Worm (Caenorhabditis elegans) whole organism, L4 larva: ENCODE results near the gene F10E7.2.

Source experiments
- D1046.2 ChIP-seq: fragments of 200-800 bp; sonication (Bioruptor generic); IDR thresholded peaks from 2 replicates; pipeline ENCODE4 v1.3.6; 2022; ENCODE audit warnings: missing genetic modification characterization, missing compliant biosample characterization
- F26F4.8 ChIP-seq: fragments of 200-800 bp; sonication (Bioruptor generic); conservative IDR thresholded peaks from 2 replicates; pipeline ENCODE4 v1.3.6; 2022; ENCODE audit warnings: missing genetic modification characterization, missing compliant biosample characterization
- F44E2.7 ChIP-seq: fragments of 200-800 bp; sonication (Bioruptor generic); IDR thresholded peaks from 2 replicates; pipeline ENCODE4 v2.1.2; 2022; ENCODE audit warnings: missing genetic modification characterization, missing compliant biosample characterization
- F49E8.2 ChIP-seq: sonication (generic microtip); optimal IDR thresholded peaks from 2 replicates; lab custom pipeline; 2016; ENCODE audit warnings: missing compliant biosample characterization, mild to moderate bottlenecking, missing genetic modification characterization, borderline replicate concordance
- T20F7.1 ChIP-seq: fragments of 200-800 bp; sonication (Bioruptor generic); optimal IDR thresholded peaks from 2 replicates; lab custom pipeline; 2018; ENCODE audit warnings: mild to moderate bottlenecking, missing genetic modification characterization, missing compliant biosample characterization
- T26A8.4 ChIP-seq: fragments of 200-800 bp; sonication (Bioruptor generic); IDR thresholded peaks from 2 replicates; pipeline ENCODE4 v1.3.6; 2022; ENCODE audit warnings: missing genetic modification characterization, missing compliant biosample characterization
- Y48G9A.11 ChIP-seq: fragments of 200-800 bp; sonication (Bioruptor generic); IDR thresholded peaks from 2 replicates; pipeline ENCODE4 v1.3.6; 2022; ENCODE audit warnings: missing genetic modification reagents, missing genetic modification characterization, missing compliant biosample characterization
- Y5F2A.4 ChIP-seq: fragments of 200-800 bp; sonication (Bioruptor generic); optimal IDR thresholded peaks from 2 replicates; lab custom pipeline; 2018; ENCODE audit warnings: mild to moderate bottlenecking, missing genetic modification characterization, missing compliant biosample characterization
- aha-1 ChIP-seq: fragments of 150-350 bp; peaks from one replicate; lab custom pipeline; 2014; ENCODE audit warnings: missing biosample characterization, missing genetic modification characterization
- aly-2 ChIP-seq: sonication (generic microtip); optimal IDR thresholded peaks from 2 replicates; lab custom pipeline; 2018; ENCODE audit warnings: missing biosample characterization, missing genetic modification characterization
- ama-1 ChIP-seq: fragments of 150-350 bp; optimal IDR thresholded peaks from 2 replicates; lab custom pipeline; 2014; ENCODE audit warnings: inconsistent platforms, mixed read lengths
- arid-1 ChIP-seq: fragments of 200-800 bp; sonication (Bioruptor generic); conservative IDR thresholded peaks from 2 replicates; pipeline ENCODE4 v1.3.6; 2022; ENCODE audit warnings: missing genetic modification reagents, missing genetic modification characterization, missing compliant biosample characterization
- ceh-20 ChIP-seq: fragments of 200-800 bp; sonication (Bioruptor generic); IDR thresholded peaks from 2 replicates; pipeline ENCODE4 v1.3.6; 2022; ENCODE audit warnings: missing genetic modification reagents, missing genetic modification characterization, missing compliant biosample characterization
- ceh-28 ChIP-seq: fragments of 150-350 bp; optimal IDR thresholded peaks from 2 replicates; lab custom pipeline; 2014; ENCODE audit warnings: missing biosample characterization, missing genetic modification reagents, missing genetic modification characterization
- ceh-82 ChIP-seq: sonication (generic microtip); optimal IDR thresholded peaks from 2 replicates; lab custom pipeline; 2017; ENCODE audit warnings: missing biosample characterization, missing genetic modification characterization
- cey-2 ChIP-seq: sonication (generic microtip); optimal IDR thresholded peaks from 3 replicates; lab custom pipeline; 2017; ENCODE audit warnings: missing genetic modification characterization, mild to moderate bottlenecking, missing compliant biosample characterization, antibody characterized with exemption, borderline replicate concordance; ENCODE audit not compliant: insufficient read depth
- ctbp-1 ChIP-seq: fragments of 200-800 bp; sonication (Bioruptor generic); IDR thresholded peaks from 2 replicates; pipeline ENCODE4 v1.3.6; 2022; ENCODE audit warnings: missing genetic modification reagents, missing genetic modification characterization, missing compliant biosample characterization
- daf-16 ChIP-seq, 3 experiments: sonication (generic microtip); optimal IDR thresholded peaks; 2 replicates each; lab custom pipeline; 2016 to 2017; ENCODE audit warnings: missing genetic modification characterization in 3 of 3, missing genetic modification reagents in 3 of 3, mild to moderate bottlenecking in 2 of 3, missing compliant biosample characterization in 2 of 3, missing biosample characterization in 1 of 3, moderate library complexity in 1 of 3
- daf-19 ChIP-seq: fragments of 200-800 bp; sonication (Bioruptor generic); conservative IDR thresholded peaks from 2 replicates; pipeline ENCODE4 v1.3.6; 2022; ENCODE audit warnings: missing genetic modification characterization, missing compliant biosample characterization
- daf-8 ChIP-seq: fragments of 200-800 bp; sonication (Bioruptor generic); IDR thresholded peaks from 2 replicates; pipeline ENCODE4 v1.3.6; 2022; ENCODE audit warnings: missing genetic modification characterization, missing compliant biosample characterization
- dmd-6 ChIP-seq: fragments of 200-800 bp; sonication (Bioruptor generic); IDR thresholded peaks from 2 replicates; pipeline ENCODE4 v1.3.6; 2022; ENCODE audit warnings: missing genetic modification reagents, missing genetic modification characterization, missing compliant biosample characterization
- dmd-8 ChIP-seq: fragments of 200-800 bp; sonication (Bioruptor generic); IDR thresholded peaks from 2 replicates; pipeline ENCODE4 v1.3.6; 2022; ENCODE audit warnings: missing genetic modification characterization, missing compliant biosample characterization
- dmd-9 ChIP-seq: fragments of 200-800 bp; sonication (Bioruptor generic); IDR thresholded peaks from 2 replicates; pipeline ENCODE4 v1.3.6; 2022; ENCODE audit warnings: missing genetic modification reagents, missing genetic modification characterization, missing compliant biosample characterization
- duxl-1 ChIP-seq: sonication (generic microtip); optimal IDR thresholded peaks from 2 replicates; lab custom pipeline; 2016; ENCODE audit warnings: mild to moderate bottlenecking, missing genetic modification characterization, moderate library complexity, missing compliant biosample characterization; ENCODE audit not compliant: poor library complexity
- dve-1 ChIP-seq: sonication (generic microtip); optimal IDR thresholded peaks from 2 replicates; lab custom pipeline; 2017; ENCODE audit warnings: antibody characterized with exemption, mild to moderate bottlenecking, missing genetic modification characterization, missing compliant biosample characterization; ENCODE audit not compliant: insufficient read depth
- gei-8 ChIP-seq: fragments of 200-800 bp; sonication (Bioruptor generic); optimal IDR thresholded peaks from 2 replicates; lab custom pipeline; 2018; ENCODE audit warnings: mild to moderate bottlenecking, missing genetic modification characterization, missing compliant biosample characterization
- hif-1 ChIP-seq, 2 experiments: sonication (generic microtip); optimal IDR thresholded peaks; 2 replicates each; lab custom pipeline; 2016 to 2017; ENCODE audit warnings: missing compliant biosample characterization in 2 of 2, missing genetic modification characterization in 2 of 2, missing genetic modification reagents in 2 of 2, missing genotype in 2 of 2, mild to moderate bottlenecking in 1 of 2
- hlh-11 ChIP-seq: fragments of 200-800 bp; sonication (Bioruptor generic); optimal IDR thresholded peaks from 2 replicates; lab custom pipeline; 2018; ENCODE audit warnings: mild to moderate bottlenecking, missing genetic modification characterization, missing compliant biosample characterization
- lim-7 ChIP-seq: fragments of 200-800 bp; sonication (Bioruptor generic); IDR thresholded peaks from 2 replicates; pipeline ENCODE4 v1.3.6; 2022; ENCODE audit warnings: missing genetic modification characterization, missing compliant biosample characterization
- lin-13 ChIP-seq: fragments of 150-350 bp; optimal IDR thresholded peaks from 2 replicates; lab custom pipeline; 2014; ENCODE audit warnings: missing biosample characterization, missing genetic modification reagents, missing genetic modification characterization
- lin-29 ChIP-seq: fragments of 200-800 bp; sonication (Bioruptor generic); IDR thresholded peaks from 2 replicates; pipeline ENCODE4 v1.3.6; 2022; ENCODE audit warnings: missing genetic modification reagents, missing genetic modification characterization, missing compliant biosample characterization
- lin-38 ChIP-seq: fragments of 200-800 bp; sonication (Bioruptor generic); IDR thresholded peaks from 2 replicates; pipeline ENCODE4 v1.3.6; 2022; ENCODE audit warnings: missing genetic modification reagents, missing genetic modification characterization, missing compliant biosample characterization
- lin-39 ChIP-seq: fragments of 150-350 bp; optimal IDR thresholded peaks from 2 replicates; lab custom pipeline; 2014; ENCODE audit warnings: missing biosample characterization, missing genetic modification reagents, missing genetic modification characterization
- lir-3 ChIP-seq: sonication (generic microtip); optimal IDR thresholded peaks from 2 replicates; lab custom pipeline; 2016; ENCODE audit warnings: mild to moderate bottlenecking, missing genetic modification characterization, missing compliant biosample characterization
- lsy-2 ChIP-seq, 2 experiments: fragments of 150-350 bp in 1 of 2; sonication (generic microtip) in 1 of 2; optimal IDR thresholded peaks; 2 replicates each; lab custom pipeline; 2014 to 2017; ENCODE audit warnings: missing biosample characterization in 2 of 2, missing genetic modification characterization in 2 of 2
- madf-5 ChIP-seq, 2 experiments: fragments of 200-800 bp; sonication (Bioruptor generic); IDR thresholded peaks; 2 replicates each; pipeline ENCODE4 v1.3.6; 2022; ENCODE audit warnings: missing compliant biosample characterization in 2 of 2, missing genetic modification characterization in 2 of 2
- madf-9 ChIP-seq: fragments of 200-800 bp; sonication (Bioruptor generic); conservative IDR thresholded peaks from 2 replicates; pipeline ENCODE4 v1.3.6; 2022; ENCODE audit warnings: missing genetic modification reagents, missing genetic modification characterization, missing compliant biosample characterization
- mxl-2 ChIP-seq: fragments of 200-800 bp; sonication (Bioruptor generic); conservative IDR thresholded peaks from 2 replicates; pipeline ENCODE4 v1.3.6; 2022; ENCODE audit warnings: missing genetic modification reagents, missing genetic modification characterization, missing compliant biosample characterization
- nhr-11 ChIP-seq: fragments of 150-350 bp; optimal IDR thresholded peaks from 2 replicates; lab custom pipeline; 2014; ENCODE audit warnings: missing biosample characterization, missing genetic modification characterization
- nhr-42 ChIP-seq: fragments of 200-800 bp; sonication (Bioruptor generic); IDR thresholded peaks from 2 replicates; pipeline ENCODE4 v1.3.6; 2022; ENCODE audit warnings: missing genetic modification characterization, missing compliant biosample characterization
- nhr-48 ChIP-seq: sonication (generic microtip); optimal IDR thresholded peaks from 2 replicates; lab custom pipeline; 2016; ENCODE audit warnings: mild to moderate bottlenecking, missing genetic modification characterization, missing compliant biosample characterization
- nhr-6 ChIP-seq: fragments of 150-350 bp; optimal IDR thresholded peaks from 2 replicates; lab custom pipeline; 2014; ENCODE audit warnings: missing biosample characterization, missing genetic modification characterization
- pqm-1 ChIP-seq: sonication (generic microtip); optimal IDR thresholded peaks from 2 replicates; lab custom pipeline; 2017; ENCODE audit warnings: missing biosample characterization, missing genetic modification characterization
- rbr-2 ChIP-seq: sonication (generic microtip); optimal IDR thresholded peaks from 2 replicates; lab custom pipeline; 2016; ENCODE audit warnings: missing genotype, missing genetic modification characterization, missing compliant biosample characterization
- sdz-12 ChIP-seq: fragments of 200-800 bp; sonication (Bioruptor generic); optimal IDR thresholded peaks from 2 replicates; lab custom pipeline; 2018; ENCODE audit warnings: mild to moderate bottlenecking, missing genetic modification characterization, missing compliant biosample characterization
- snpc-1.2 ChIP-seq: fragments of 200-800 bp; sonication (Bioruptor generic); IDR thresholded peaks from 2 replicates; pipeline ENCODE4 v1.3.6; 2022; ENCODE audit warnings: missing genetic modification reagents, missing genetic modification characterization, missing compliant biosample characterization
- snpc-4 ChIP-seq: fragments of 150-350 bp; optimal IDR thresholded peaks from 2 replicates; lab custom pipeline; 2014; ENCODE audit warnings: missing biosample characterization, missing genetic modification characterization
- unc-62 ChIP-seq, 3 experiments: fragments of 150-350 bp in 1 of 3; sonication (generic microtip); optimal IDR thresholded peaks in 2 of 3; peaks in 1 of 3; 1 replicate in 1 of 3; 2 replicates in 2 of 3; lab custom pipeline; 2014 to 2017; ENCODE audit warnings: missing biosample characterization in 3 of 3, missing genetic modification characterization in 3 of 3, missing genetic modification reagents in 3 of 3, missing genotype in 1 of 3
- zag-1 ChIP-seq: fragments of 150-350 bp; optimal IDR thresholded peaks from 2 replicates; lab custom pipeline; 2014; ENCODE audit warnings: missing biosample characterization, missing genetic modification characterization
- zfp-3 ChIP-seq: fragments of 200-800 bp; sonication (Bioruptor generic); conservative IDR thresholded peaks from 2 replicates; pipeline ENCODE4 v1.3.6; 2022; ENCODE audit warnings: missing genetic modification reagents, missing genetic modification characterization, missing compliant biosample characterization
- ztf-11 ChIP-seq: fragments of 150-350 bp; optimal IDR thresholded peaks from 2 replicates; lab custom pipeline; 2014; ENCODE audit warnings: missing biosample characterization, missing genetic modification characterization

Gene F10E7.2

ce11 chrII:7100838-7101237 is 21.2 kb upstream of the F10E7.2 start, which contains the start of gene mmaa-1:
TSS of gene mmaa-1 (minus strand) at chrII:7101165.
- no peak for TF ChIP-seq ctbp-1 (GFP tag; lab: Robert Waterston, UW)
- no peak for TF ChIP-seq cey-2 (tag; lab: Kevin White, UChicago)
- no peak for TF ChIP-seq hlh-11 (tag; lab: Kevin White, UChicago)
- no peak for TF ChIP-seq Y5F2A.4
- no peak for TF ChIP-seq aly-2 (tag; lab: Kevin White, UChicago)
- TF ChIP-seq daf-16 (GFP tag; optimal IDR thresholded peaks at IDR 0.05; lab: Kevin White, UChicago) = no peak
- TF ChIP-seq daf-16 (tag; optimal IDR thresholded peaks at IDR 0.05; lab: Kevin White, UChicago) = no peak
- no peak for TF ChIP-seq ztf-11 (tag; lab: Kevin White, UChicago)
- no peak for TF ChIP-seq lin-29 (GFP tag; lab: Robert Waterston, UW)
- no peak for TF ChIP-seq unc-62 (GFP tag; optimal IDR thresholded peaks at IDR 0.05 in 1 of 2; lab: Kevin White, UChicago)
- TF ChIP-seq unc-62 (tag; optimal IDR thresholded peaks at IDR 0.05; lab: Kevin White, UChicago) = no peak
- no peak for TF ChIP-seq nhr-11
- no peak for TF ChIP-seq arid-1
- TF ChIP-seq lin-38 (GFP tag; lab: Robert Waterston, UW) = peak; percentile 42
- no peak for TF ChIP-seq lin-39 (tag; lab: Kevin White, UChicago)
- TF ChIP-seq mxl-2 = no peak
- TF ChIP-seq dmd-9 (GFP tag; lab: Robert Waterston, UW) = no peak
- no peak for TF ChIP-seq aha-1 (tag; lab: Kevin White, UChicago)
- no peak for TF ChIP-seq daf-8 (GFP tag; lab: Robert Waterston, UW)
- TF ChIP-seq nhr-6 = no peak
- no peak for TF ChIP-seq ceh-82 (tag; lab: Kevin White, UChicago)
- TF ChIP-seq daf-19 (GFP tag; lab: Robert Waterston, UW) = no peak
- TF ChIP-seq lin-13 = no peak
- TF ChIP-seq lir-3 = no peak
- no peak for TF ChIP-seq ceh-28
- no peak for TF ChIP-seq lsy-2 (tag; optimal IDR thresholded peaks at IDR 0.05; lab: Kevin White, UChicago)
- TF ChIP-seq zfp-3 (GFP tag; lab: Robert Waterston, UW) = peak; percentile 85; the same call in 1 of the 2 replicates
- TF ChIP-seq pqm-1 (tag; lab: Kevin White, UChicago) = no peak
- TF ChIP-seq Y48G9A.11 = no peak
- no peak for TF ChIP-seq gei-8
- TF ChIP-seq zag-1 (tag; lab: Kevin White, UChicago) = no peak
- no peak for TF ChIP-seq nhr-42 (GFP tag; lab: Robert Waterston, UW)
- peak; percentile 59 for TF ChIP-seq T20F7.1 (GFP tag; lab: Kevin White, UChicago)
- TF ChIP-seq dmd-6 (GFP tag; lab: Robert Waterston, UW) = peak; percentile 44
- TF ChIP-seq madf-5 (GFP tag; IDR thresholded peaks at IDR 0.05; lab: Robert Waterston, UW) = 0 out of 4 replicates have a peak, but pooled peaks of 1 of the 2 experiments have one; percentile 13
- TF ChIP-seq snpc-4 (tag; lab: Kevin White, UChicago) = no peak
- no peak for TF ChIP-seq rbr-2 (tag; lab: Kevin White, UChicago)
- TF ChIP-seq duxl-1 (tag; lab: Kevin White, UChicago) = no peak
- TF ChIP-seq sdz-12 (GFP tag; lab: Kevin White, UChicago) = no peak
- no peak for TF ChIP-seq ceh-20 (GFP tag; lab: Robert Waterston, UW)
- peak; percentile 70 for TF ChIP-seq ama-1 (lab: Kevin White, UChicago)
- peak; percentile 54; the same call in 1 of the 2 replicates for TF ChIP-seq T26A8.4
- no peak for TF ChIP-seq lim-7 (GFP tag; lab: Robert Waterston, UW)
- TF ChIP-seq dmd-8 (GFP tag; lab: Robert Waterston, UW) = no peak
- no peak for TF ChIP-seq madf-9 (GFP tag; lab: Robert Waterston, UW)
- no peak for TF ChIP-seq F44E2.7 (GFP tag; lab: Robert Waterston, UW)
- no peak for TF ChIP-seq F49E8.2 (tag; lab: Kevin White, UChicago)
- no peak for TF ChIP-seq dve-1
- TF ChIP-seq D1046.2 (GFP tag; lab: Robert Waterston, UW) = no peak
- no peak for TF ChIP-seq F26F4.8 (GFP tag; lab: Robert Waterston, UW)
- TF ChIP-seq snpc-1.2 = no peak
- TF ChIP-seq hif-1 (tag; optimal IDR thresholded peaks at IDR 0.05; lab: Kevin White, UChicago) = peak in 1 of 2 experiments; percentile 1
- TF ChIP-seq nhr-48 (tag; lab: Kevin White, UChicago) = no peak
